Worm (Caenorhabditis elegans): ENCODE results near the gene klp-6.

Gene klp-6

ce11 chrIII:5026366-5026765, 4.4 kb upstream of the klp-6 start:
- no peak for TF ChIP-seq nhr-25 (tag; optimal IDR thresholded peaks at IDR 0.05)
- no peak for TF ChIP-seq nfya-1 (tag; optimal IDR thresholded peaks at IDR 0.05; ENCODE audit: insufficient read depth)
- no peak for TF ChIP-seq ceh-82 (tag; optimal IDR thresholded peaks at IDR 0.05)
- TF ChIP-seq ztf-4 (tag; optimal IDR thresholded peaks at IDR 0.05): no peak
- no peak for TF ChIP-seq skn-1 (tag; optimal IDR thresholded peaks at IDR 0.05)
- no peak for TF ChIP-seq ama-1 (optimal IDR thresholded peaks at IDR 0.05)
- no peak for TF ChIP-seq sea-2 (GFP tag; optimal IDR thresholded peaks at IDR 0.05)
- TF ChIP-seq jun-1 (tag; optimal IDR thresholded peaks at IDR 0.05): no peak
- TF ChIP-seq egl-5 (tag; optimal IDR thresholded peaks at IDR 0.05): no peak
- TF ChIP-seq ZK546.5 (tag; optimal IDR thresholded peaks at IDR 0.05): no peak
- TF ChIP-seq ceh-16 (tag; optimal IDR thresholded peaks at IDR 0.05): no peak
- TF ChIP-seq nhr-12 (tag; optimal IDR thresholded peaks at IDR 0.05): no peak
- no peak for TF ChIP-seq zag-1 (tag; optimal IDR thresholded peaks at IDR 0.05)
- TF ChIP-seq mdl-1 (tag; optimal IDR thresholded peaks at IDR 0.05): no peak
- TF ChIP-seq R02D3.7 (tag; optimal IDR thresholded peaks at IDR 0.05): no peak

ce11 chrIII:5027219-5027618, 3.5 kb upstream of the klp-6 start:
- no peak for TF ChIP-seq nhr-23 (tag; optimal IDR thresholded peaks at IDR 0.05)
- no peak for TF ChIP-seq fos-1 (tag; optimal IDR thresholded peaks at IDR 0.05)
- TF ChIP-seq nhr-12 (tag; optimal IDR thresholded peaks at IDR 0.05): no peak
- no peak for TF ChIP-seq mml-1 (tag; optimal IDR thresholded peaks at IDR 0.05)
- no peak for TF ChIP-seq snpc-4 (tag; optimal IDR thresholded peaks at IDR 0.05)
- no peak for TF ChIP-seq elt-3 (tag; optimal IDR thresholded peaks at IDR 0.05)
- TF ChIP-seq nhr-28 (tag; optimal IDR thresholded peaks at IDR 0.05): no peak
- TF ChIP-seq ztf-4 (tag; optimal IDR thresholded peaks at IDR 0.05): no peak
- TF ChIP-seq lin-15B (tag; optimal IDR thresholded peaks at IDR 0.05): no peak
- TF ChIP-seq ceh-82 (tag; optimal IDR thresholded peaks at IDR 0.05): no peak
- TF ChIP-seq unc-39 (tag; optimal IDR thresholded peaks at IDR 0.05): no peak
- TF ChIP-seq fkh-2 (tag; optimal IDR thresholded peaks at IDR 0.05): no peak
- TF ChIP-seq hmg-11 (tag; optimal IDR thresholded peaks at IDR 0.05): no peak
- no peak for TF ChIP-seq nhr-43 (tag; optimal IDR thresholded peaks at IDR 0.05; ENCODE audit: poor library complexity, severe bottlenecking)
- no peak for TF ChIP-seq egl-5 (tag; optimal IDR thresholded peaks at IDR 0.05)
- no peak for TF ChIP-seq pha-4 (tag; optimal IDR thresholded peaks at IDR 0.05)
- TF ChIP-seq daf-12 (tag; optimal IDR thresholded peaks at IDR 0.05): no peak
- no peak for TF ChIP-seq egl-27 (tag; optimal IDR thresholded peaks at IDR 0.05)

ce11 chrIII:5031375-5031836, 677 bp downstream of the klp-6 start:
- TF ChIP-seq hmg-11 (tag; optimal IDR thresholded peaks at IDR 0.05): peak; percentile 94
- TF ChIP-seq nhr-25 (tag; optimal IDR thresholded peaks at IDR 0.05): peak; percentile 67
- peak; percentile 73 for TF ChIP-seq lsy-12 (tag; optimal IDR thresholded peaks at IDR 0.05)
- TF ChIP-seq nhr-23 (tag; optimal IDR thresholded peaks at IDR 0.05): peak; percentile 67
- TF ChIP-seq nfya-1 (tag; optimal IDR thresholded peaks at IDR 0.05; ENCODE audit: insufficient read depth): peak; percentile 67
- TF ChIP-seq pha-4 (tag; optimal IDR thresholded peaks at IDR 0.05): peak; percentile 76
- peak; percentile 65 for TF ChIP-seq tbx-2 (tag; optimal IDR thresholded peaks at IDR 0.05)
- TF ChIP-seq nhr-43 (tag; optimal IDR thresholded peaks at IDR 0.05; ENCODE audit: poor library complexity, severe bottlenecking): peak; percentile 58
- TF ChIP-seq aly-2 (tag; optimal IDR thresholded peaks at IDR 0.05): peak; percentile 32
- peak; percentile 59 for TF ChIP-seq lin-39 (tag; optimal IDR thresholded peaks at IDR 0.05)
- TF ChIP-seq elt-2 (tag; optimal IDR thresholded peaks at IDR 0.05): peak; percentile 62
- TF ChIP-seq skn-1 (tag; optimal IDR thresholded peaks at IDR 0.05): peak; percentile 65
- peak; percentile 69 for TF ChIP-seq jun-1 (tag; optimal IDR thresholded peaks at IDR 0.05)
- TF ChIP-seq R02D3.7 (tag; optimal IDR thresholded peaks at IDR 0.05): peak; percentile 10
- TF ChIP-seq elt-1 (tag; optimal IDR thresholded peaks at IDR 0.05): peak; percentile 11

ce11 chrIII:5036158-5036557, 5.4 kb downstream of the klp-6 start, which contains the start of gene C45G9.6:
C45G9.6 (plus strand) TSS chrIII:5036458.
- TF ChIP-seq egl-5 (tag; optimal IDR thresholded peaks at IDR 0.05): peak; percentile 4
- no peak for TF ChIP-seq elt-2 (tag; optimal IDR thresholded peaks at IDR 0.05)
- TF ChIP-seq nhr-237 (tag; optimal IDR thresholded peaks at IDR 0.05): no peak

Data from whole organism, L3 larva.